Worm (Caenorhabditis elegans) whole organism, L3 larva: ENCODE results near the gene H23N18.5.

Experiments used
- aly-2 ChIP-seq: fragments of 150-350 bp; optimal IDR thresholded peaks from 2 replicates; lab custom pipeline; 2014; ENCODE audit warnings: missing biosample characterization, missing genetic modification characterization
- nhr-77 ChIP-seq: fragments of 150-350 bp; optimal IDR thresholded peaks from 2 replicates; lab custom pipeline; 2014; ENCODE audit warnings: missing biosample characterization, missing genetic modification characterization
- unc-62 ChIP-seq: fragments of 150-350 bp; sonication (generic microtip); optimal IDR thresholded peaks from 4 replicates; lab custom pipeline; 2014; ENCODE audit warnings: missing biosample characterization, missing genetic modification reagents, missing genetic modification characterization

ce11 chrV:4944219-4944618 is 32.0 kb upstream of the H23N18.5 start, which contains the start of gene str-211:
- TF ChIP-seq aly-2 (tag; lab: Kevin White, UChicago) (no peak), unc-62 (GFP tag; lab: Kevin White, UChicago) (no peak), nhr-77 (no peak)
